Worm (Caenorhabditis elegans) whole organism, early embryonic: ENCODE measurements around the gene arl-5.

ENCODE experiments used
- B0310.2 ChIP-seq: sonication (generic microtip); optimal IDR thresholded peaks from 2 replicates; lab custom pipeline; 2016; ENCODE audit warnings: mild to moderate bottlenecking, missing genetic modification characterization, missing compliant biosample characterization
- F13C5.2 ChIP-seq: sonication (generic microtip); optimal IDR thresholded peaks from 2 replicates; lab custom pipeline; 2017; ENCODE audit warnings: mild to moderate bottlenecking, missing genetic modification characterization, inconsistent platforms, missing compliant biosample characterization
- aly-1 ChIP-seq: sonication (generic microtip); optimal IDR thresholded peaks from 2 replicates; lab custom pipeline; 2016; ENCODE audit warnings: missing genetic modification characterization, missing compliant biosample characterization
- ama-1 ChIP-seq: fragments of 150-350 bp; optimal IDR thresholded peaks from 2 replicates; lab custom pipeline; 2014
- ceh-13 ChIP-seq: fragments of 200-800 bp; sonication (Bioruptor generic); optimal IDR thresholded peaks from 2 replicates; lab custom pipeline; 2018; ENCODE audit warnings: mild to moderate bottlenecking, missing genetic modification characterization, missing compliant biosample characterization
- ceh-36 ChIP-seq: sonication (generic microtip); optimal IDR thresholded peaks from 2 replicates; lab custom pipeline; 2016; ENCODE audit warnings: missing genetic modification characterization, inconsistent platforms, missing compliant biosample characterization
- ets-7 ChIP-seq: sonication (generic microtip); optimal IDR thresholded peaks from 2 replicates; lab custom pipeline; 2016; ENCODE audit warnings: missing genotype, missing genetic modification characterization, missing compliant biosample characterization
- flt-1 ChIP-seq: fragments of 200-800 bp; sonication (Bioruptor generic); IDR thresholded peaks from 2 replicates; pipeline ENCODE4 v1.3.6; 2022; ENCODE audit warnings: missing genetic modification characterization, missing compliant biosample characterization
- hmbx-1 ChIP-seq: sonication (generic microtip); optimal IDR thresholded peaks from 2 replicates; lab custom pipeline; 2016; ENCODE audit warnings: mild to moderate bottlenecking, missing genetic modification characterization, missing compliant biosample characterization
- hmg-4 ChIP-seq: fragments of 200-800 bp; sonication (Bioruptor generic); optimal IDR thresholded peaks from 2 replicates; lab custom pipeline; 2018; ENCODE audit warnings: mild to moderate bottlenecking, missing genetic modification characterization, missing compliant biosample characterization
- hnd-1 ChIP-seq: sonication (generic microtip); optimal IDR thresholded peaks from 2 replicates; lab custom pipeline; 2016; ENCODE audit warnings: missing genetic modification characterization, missing compliant biosample characterization
- pes-1 ChIP-seq: fragments of 200-800 bp; sonication (Bioruptor generic); IDR thresholded peaks from 2 replicates; pipeline ENCODE4 v1.3.6; 2022; ENCODE audit warnings: missing genetic modification reagents, missing genetic modification characterization, missing compliant biosample characterization
- scrt-1 ChIP-seq: fragments of 200-800 bp; sonication (Bioruptor generic); IDR thresholded peaks from 2 replicates; pipeline ENCODE4 v1.3.6; 2022; ENCODE audit warnings: missing genetic modification characterization, missing compliant biosample characterization
- sea-1 ChIP-seq: fragments of 200-800 bp; sonication (Bioruptor generic); conservative IDR thresholded peaks from 2 replicates; pipeline ENCODE4 v1.3.6; 2022; ENCODE audit warnings: missing genetic modification characterization, missing compliant biosample characterization
- tbx-11 ChIP-seq: fragments of 200-800 bp; sonication (Bioruptor generic); IDR thresholded peaks from 2 replicates; pipeline ENCODE4 v1.3.6; 2022; ENCODE audit warnings: missing genetic modification characterization, missing compliant biosample characterization
- tbx-37 ChIP-seq: fragments of 200-800 bp; sonication (Bioruptor generic); conservative IDR thresholded peaks from 2 replicates; pipeline ENCODE4 v1.3.6; 2022; ENCODE audit warnings: missing genetic modification reagents, missing genetic modification characterization, missing compliant biosample characterization
- tra-4 ChIP-seq: sonication (generic microtip); optimal IDR thresholded peaks from 2 replicates; lab custom pipeline; 2017; ENCODE audit warnings: missing genetic modification characterization, missing compliant biosample characterization

Gene arl-5

DNA sequence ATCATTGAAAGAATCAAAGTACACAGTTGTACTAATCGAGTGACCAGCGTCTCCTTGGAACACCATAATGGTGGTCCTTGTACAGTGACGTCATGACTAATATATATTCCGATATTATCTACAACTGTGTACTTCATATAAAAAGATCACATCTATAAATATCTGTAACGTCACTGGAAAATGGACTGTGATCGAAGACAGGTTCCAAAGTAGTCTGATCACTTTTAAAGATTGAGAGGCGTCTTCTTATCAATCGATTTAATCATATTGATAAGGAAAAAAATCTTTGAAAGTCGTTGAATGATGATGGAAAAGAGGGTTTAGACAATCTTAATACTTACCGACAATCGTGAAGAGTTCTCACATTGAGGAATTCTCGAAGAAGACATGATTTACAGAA, 35.0 kb downstream of the arl-5 start:
- TF ChIP-seq hmg-4 (GFP tag; lab: Kevin White, UChicago): no peak
- TF ChIP-seq aly-1 (tag; lab: Kevin White, UChicago): no peak
- no peak for TF ChIP-seq ceh-36
- no peak for TF ChIP-seq ama-1 (lab: Kevin White, UChicago)
- TF ChIP-seq flt-1 (GFP tag; lab: Robert Waterston, UW): no peak
- no peak for TF ChIP-seq ceh-13
- TF ChIP-seq tbx-37: no peak
- TF ChIP-seq B0310.2: no peak
- TF ChIP-seq pes-1 (GFP tag; lab: Robert Waterston, UW): no peak
- no peak for TF ChIP-seq sea-1 (GFP tag; lab: Robert Waterston, UW)
- no peak for TF ChIP-seq tbx-11 (GFP tag; lab: Robert Waterston, UW)

DNA sequence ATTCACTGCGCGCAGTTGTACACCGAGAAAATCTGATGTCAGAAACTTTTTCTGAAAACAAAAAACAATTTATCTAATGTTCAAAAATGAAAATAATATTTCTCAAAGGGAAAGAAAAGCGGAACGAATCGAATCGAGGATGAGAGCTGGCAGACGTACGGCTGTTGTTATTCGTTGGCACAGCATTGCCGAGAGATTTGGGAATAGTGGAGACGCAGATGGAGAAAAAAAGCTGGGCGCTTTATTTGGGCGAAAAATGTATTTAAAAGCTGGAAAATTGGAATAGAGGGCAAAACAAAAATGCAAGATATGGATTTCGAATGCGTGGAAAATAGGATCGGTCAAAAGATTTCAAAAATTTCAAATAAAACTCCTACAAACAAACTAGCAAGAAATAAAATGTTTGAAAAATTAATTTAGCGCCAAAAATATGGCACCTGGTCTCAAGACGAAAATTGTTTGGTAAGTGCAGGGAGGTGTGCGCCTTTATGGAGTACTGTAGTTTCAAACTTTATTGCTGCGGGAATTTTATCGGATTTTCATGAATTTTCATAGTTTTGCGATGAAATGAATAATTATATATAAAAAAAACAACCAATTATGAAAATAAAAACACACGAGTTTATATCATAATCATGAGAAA, 36.2 kb downstream of the arl-5 start, which contains the start of gene gpdh-2:
gpdh-2 (minus strand) TSS at position 51 of the 643 bp plus-strand sequence.
- no peak for TF ChIP-seq B0310.2
- no peak for TF ChIP-seq hmbx-1 (tag; lab: Kevin White, UChicago)
- TF ChIP-seq scrt-1 (GFP tag; lab: Robert Waterston, UW): no peak
- no peak for TF ChIP-seq sea-1 (GFP tag; lab: Robert Waterston, UW)
- TF ChIP-seq pes-1 (GFP tag; lab: Robert Waterston, UW): no peak
- TF ChIP-seq hnd-1 (tag; lab: Kevin White, UChicago): no peak
- TF ChIP-seq hmg-4 (GFP tag; lab: Kevin White, UChicago): no peak
- no peak for TF ChIP-seq tbx-11 (GFP tag; lab: Robert Waterston, UW)
- no peak for TF ChIP-seq ets-7
- no peak for TF ChIP-seq tra-4 (tag; lab: Kevin White, UChicago)
- no peak for TF ChIP-seq tbx-37
- TF ChIP-seq ceh-13: no peak
- TF ChIP-seq ceh-36: no peak
- TF ChIP-seq F13C5.2 (tag; lab: Kevin White, UChicago): no peak
- no peak for TF ChIP-seq aly-1 (tag; lab: Kevin White, UChicago)
- no peak for TF ChIP-seq flt-1 (GFP tag; lab: Robert Waterston, UW)
- no peak for TF ChIP-seq ama-1 (lab: Kevin White, UChicago)

DNA sequence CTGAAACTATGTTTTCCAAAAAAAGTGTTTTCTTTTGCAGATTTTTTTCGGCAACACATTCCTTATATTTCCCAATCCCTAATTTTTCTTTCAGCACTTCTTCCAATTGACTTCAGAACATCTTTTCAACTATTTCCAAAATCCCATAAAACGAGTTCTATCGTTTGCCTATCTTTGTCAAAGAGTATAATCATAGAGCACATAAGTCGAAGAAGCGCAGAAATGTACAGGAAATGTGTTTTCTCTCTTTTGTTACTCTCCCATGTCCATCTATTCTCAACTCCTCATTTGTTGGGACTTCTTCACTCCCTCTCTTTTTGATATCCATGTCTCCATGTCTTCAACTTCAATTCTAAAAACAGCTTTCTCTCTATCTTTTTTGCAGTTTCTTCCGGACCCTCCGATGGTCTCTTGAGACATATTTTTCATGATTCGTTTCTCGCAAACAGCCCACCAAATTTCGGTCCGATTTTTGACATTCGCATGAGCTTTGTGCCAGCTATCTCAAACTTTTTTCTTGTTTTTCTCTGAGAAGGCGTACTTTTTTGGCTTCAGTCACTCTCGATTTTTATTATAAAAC, 37.2 kb downstream of the arl-5 start, which contains the start of gene twk-48:
twk-48 (plus strand) TSS at position 530 of the 580 bp plus-strand sequence.
- TF ChIP-seq ama-1 (lab: Kevin White, UChicago): no peak
- no peak for TF ChIP-seq ets-7
- no peak for TF ChIP-seq F13C5.2 (tag; lab: Kevin White, UChicago)
- TF ChIP-seq hnd-1 (tag; lab: Kevin White, UChicago): no peak
- no peak for TF ChIP-seq B0310.2
- TF ChIP-seq flt-1 (GFP tag; lab: Robert Waterston, UW): no peak
- TF ChIP-seq pes-1 (GFP tag; lab: Robert Waterston, UW): no peak
- no peak for TF ChIP-seq sea-1 (GFP tag; lab: Robert Waterston, UW)
- TF ChIP-seq ceh-36: no peak
- TF ChIP-seq ceh-13: no peak

DNA sequence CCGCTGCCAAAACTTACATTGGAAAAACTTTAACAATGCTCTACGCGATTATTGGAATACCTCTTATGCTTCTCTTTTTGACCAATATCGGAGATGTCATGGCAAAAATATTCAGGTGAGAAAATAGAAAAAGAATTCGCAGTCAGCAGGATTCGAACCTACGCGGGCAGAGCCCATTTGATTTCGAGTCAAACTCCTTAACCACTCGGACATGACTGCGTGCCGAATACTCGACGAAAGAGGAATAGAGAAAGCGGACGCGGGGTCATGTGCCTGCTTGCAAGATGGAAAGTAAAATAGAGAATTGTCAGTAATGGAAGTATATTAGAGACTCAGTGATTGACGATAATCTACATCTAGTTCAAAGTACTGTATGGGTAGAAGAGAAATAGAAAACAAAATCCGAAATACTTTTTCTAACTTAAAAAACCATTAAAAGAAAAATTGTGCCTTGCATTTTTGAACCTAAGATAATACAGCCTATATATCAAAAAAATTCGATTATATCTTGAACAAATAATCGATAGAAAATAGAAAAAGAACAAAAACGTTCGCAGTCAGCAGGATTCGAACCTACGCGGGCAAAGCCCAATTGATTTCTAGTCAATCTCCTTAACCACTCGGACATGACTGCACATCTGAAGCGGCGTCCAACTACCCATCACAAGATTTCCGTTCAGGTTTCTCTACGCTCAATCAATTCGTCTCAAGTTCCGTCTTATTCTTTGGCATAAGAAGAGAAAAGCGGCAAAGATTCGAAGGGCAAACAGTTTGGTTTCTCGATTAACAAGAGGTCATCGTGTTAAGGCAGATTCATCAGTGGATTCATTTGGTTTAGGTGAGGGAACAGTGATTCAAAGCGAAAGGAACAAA, 38.7 kb downstream of the arl-5 start:
- TF ChIP-seq aly-1 (tag; lab: Kevin White, UChicago): peak; percentile 86
- peak; percentile 83 for TF ChIP-seq B0310.2
- TF ChIP-seq flt-1 (GFP tag; lab: Robert Waterston, UW): peak; percentile 91
- TF ChIP-seq tbx-37: peak; percentile 94
- peak; percentile 84 for TF ChIP-seq ets-7
- peak; percentile 93 for TF ChIP-seq tbx-11 (GFP tag; lab: Robert Waterston, UW)
- TF ChIP-seq hmbx-1 (tag; lab: Kevin White, UChicago): peak; percentile 78
- peak; percentile 91 for TF ChIP-seq hmg-4 (GFP tag; lab: Kevin White, UChicago)
- peak; percentile 88 for TF ChIP-seq sea-1 (GFP tag; lab: Robert Waterston, UW)
- TF ChIP-seq F13C5.2 (tag; lab: Kevin White, UChicago): peak; percentile 84
- peak; percentile 77 for TF ChIP-seq hnd-1 (tag; lab: Kevin White, UChicago)
- peak; percentile 95 for TF ChIP-seq pes-1 (GFP tag; lab: Robert Waterston, UW)
- TF ChIP-seq ceh-36: peak; percentile 86
- TF ChIP-seq tra-4 (tag; lab: Kevin White, UChicago): peak; percentile 45
- no peak for TF ChIP-seq ama-1 (lab: Kevin White, UChicago)
- peak; percentile 94 for TF ChIP-seq scrt-1 (GFP tag; lab: Robert Waterston, UW)
- peak; percentile 67 for TF ChIP-seq ceh-13

DNA sequence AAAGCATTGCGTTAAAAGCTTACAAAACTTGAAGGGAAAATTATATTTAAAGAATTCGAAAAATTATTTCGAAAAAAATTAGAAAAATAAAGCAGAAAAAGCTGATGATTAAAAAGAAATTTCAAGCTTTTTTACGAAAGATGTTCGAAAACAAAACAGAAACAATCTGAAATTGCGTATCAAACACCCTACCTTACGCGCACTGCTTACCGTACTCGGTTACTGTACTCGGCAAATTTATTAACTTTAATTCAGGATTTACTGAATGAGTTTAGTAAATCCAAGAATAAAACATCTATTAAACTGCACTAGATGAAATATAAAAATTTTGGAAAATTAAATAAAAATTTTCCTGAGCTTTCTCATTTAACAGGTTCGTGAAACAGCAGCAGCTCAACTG, 39.4 kb downstream of the arl-5 start:
- no peak for TF ChIP-seq ets-7
- no peak for TF ChIP-seq ama-1 (lab: Kevin White, UChicago)
- no peak for TF ChIP-seq hnd-1 (tag; lab: Kevin White, UChicago)
- TF ChIP-seq ceh-36: no peak
- TF ChIP-seq tbx-37: no peak
- no peak for TF ChIP-seq scrt-1 (GFP tag; lab: Robert Waterston, UW)
- TF ChIP-seq hmg-4 (GFP tag; lab: Kevin White, UChicago): no peak
- no peak for TF ChIP-seq tra-4 (tag; lab: Kevin White, UChicago)
- TF ChIP-seq F13C5.2 (tag; lab: Kevin White, UChicago): no peak
- no peak for TF ChIP-seq B0310.2
- no peak for TF ChIP-seq sea-1 (GFP tag; lab: Robert Waterston, UW)
- no peak for TF ChIP-seq hmbx-1 (tag; lab: Kevin White, UChicago)

DNA sequence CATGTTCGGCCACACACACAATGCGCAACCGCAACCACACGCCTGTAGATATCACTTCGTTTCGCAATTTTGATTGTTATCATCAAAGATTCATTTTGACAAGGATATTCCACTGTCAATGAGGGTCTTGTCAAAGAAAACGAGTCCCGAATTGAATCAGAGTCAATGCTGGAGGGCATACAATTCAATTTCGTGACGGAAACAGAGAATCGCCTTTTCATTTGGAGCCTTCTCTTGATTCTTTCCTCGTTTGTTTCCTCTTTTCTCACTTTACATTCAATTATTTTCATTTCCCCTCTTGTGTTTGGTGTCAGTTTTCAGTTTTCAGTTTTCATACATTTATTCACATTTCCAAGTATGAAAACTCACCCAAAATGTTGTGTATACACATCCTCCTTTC, 44.3 kb downstream of the arl-5 start:
- TF ChIP-seq ets-7: no peak
- TF ChIP-seq ceh-36: no peak
- TF ChIP-seq aly-1 (tag; lab: Kevin White, UChicago): no peak
